Worm (Caenorhabditis elegans) whole organism, young adult: ENCODE results near the gene F01F1.11.

Experiments used
- F22D6.2 ChIP-seq: sonication (generic microtip); optimal IDR thresholded peaks from 2 replicates; lab custom pipeline; 2016; ENCODE audit warnings: mild to moderate bottlenecking, missing genetic modification characterization, missing compliant biosample characterization
- F52B5.7 ChIP-seq: sonication (generic microtip); optimal IDR thresholded peaks from 2 replicates; lab custom pipeline; 2016; ENCODE audit warnings: mild to moderate bottlenecking, missing genetic modification characterization, missing compliant biosample characterization
- F55B11.4 ChIP-seq: sonication (generic microtip); optimal IDR thresholded peaks from 2 replicates; lab custom pipeline; 2016; ENCODE audit warnings: missing compliant biosample characterization, missing genetic modification characterization, borderline replicate concordance; ENCODE audit not compliant: insufficient read depth
- aptf-3 ChIP-seq: fragments of 200-800 bp; sonication (Bioruptor generic); IDR thresholded peaks from 2 replicates; pipeline ENCODE4 v1.3.6; 2022; ENCODE audit warnings: missing genetic modification characterization, missing compliant biosample characterization
- athp-1 ChIP-seq: sonication (generic microtip); optimal IDR thresholded peaks from 2 replicates; lab custom pipeline; 2017; ENCODE audit warnings: mild to moderate bottlenecking, missing genetic modification characterization, missing compliant biosample characterization
- ets-4 ChIP-seq: fragments of 200-800 bp; sonication (Bioruptor generic); optimal IDR thresholded peaks from 2 replicates; lab custom pipeline; 2018; ENCODE audit warnings: mild to moderate bottlenecking, missing genetic modification characterization, missing compliant biosample characterization
- hrde-1 ChIP-seq: sonication (generic microtip); optimal IDR thresholded peaks from 2 replicates; lab custom pipeline; 2016; ENCODE audit warnings: missing genetic modification characterization, mild to moderate bottlenecking, missing compliant biosample characterization, moderate library complexity, missing genotype, missing genetic modification reagents, borderline replicate concordance
- mcd-1 ChIP-seq: fragments of 200-800 bp; sonication (Bioruptor generic); IDR thresholded peaks from 2 replicates; pipeline ENCODE4 v1.3.6; 2022; ENCODE audit warnings: missing genetic modification reagents, missing genetic modification characterization, missing compliant biosample characterization
- rcor-1 ChIP-seq: fragments of 200-800 bp; sonication (Bioruptor generic); IDR thresholded peaks from 2 replicates; pipeline ENCODE4 v1.3.6; 2022; ENCODE audit warnings: missing genetic modification reagents, missing genetic modification characterization, missing compliant biosample characterization
- snpc-1.3 ChIP-seq: sonication (generic microtip); optimal IDR thresholded peaks from 2 replicates; lab custom pipeline; 2017; ENCODE audit warnings: missing genetic modification characterization, mild to moderate bottlenecking, missing compliant biosample characterization, antibody characterized with exemption, moderate library complexity, missing genotype, missing genetic modification reagents; ENCODE audit not compliant: insufficient read depth
- snpc-4 ChIP-seq, 5 experiments: fragments of 150-350 bp in 1 of 5; sonication (generic microtip) in 4 of 5; optimal IDR thresholded peaks; 2 replicates each; lab custom pipeline; 2014 to 2018; ENCODE audit warnings: missing genetic modification characterization in 5 of 5, missing biosample characterization in 3 of 5, antibody characterized with exemption in 2 of 5, mild to moderate bottlenecking in 2 of 5, missing compliant biosample characterization in 2 of 5, missing genotype in 2 of 5, moderate library complexity in 2 of 5, missing genetic modification reagents in 1 of 5
- unc-62 ChIP-seq: fragments of 150-350 bp; optimal IDR thresholded peaks from 2 replicates; lab custom pipeline; 2014; ENCODE audit warnings: missing biosample characterization, missing genetic modification reagents, missing genetic modification characterization

DNA sequence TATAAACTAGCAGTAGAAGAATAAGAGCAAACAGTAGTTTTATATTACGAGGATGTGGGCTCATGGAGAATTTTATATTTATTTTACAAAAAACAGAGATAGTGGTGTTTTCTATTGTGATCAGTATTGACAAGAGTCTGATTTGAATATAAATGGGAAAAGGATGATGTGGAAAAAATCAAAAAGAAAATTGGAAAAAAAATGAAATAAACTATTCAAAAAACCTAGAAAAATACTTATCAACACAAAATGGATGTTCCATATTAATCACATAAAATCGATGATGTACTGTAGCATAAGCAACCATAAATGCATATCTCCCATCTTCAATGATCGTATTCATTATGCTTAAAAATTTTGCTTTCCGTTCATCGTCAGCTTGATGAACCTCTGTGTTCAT lies 15.2 kb upstream of the F01F1.11 start, which contains the start of gene C28H8.7:
- TF ChIP-seq F55B11.4 (tag; lab: Kevin White, UChicago) (no peak), aptf-3 (GFP tag; lab: Robert Waterston, UW) (no peak), unc-62 (GFP tag; lab: Kevin White, UChicago) (no peak), F52B5.7 (tag; lab: Kevin White, UChicago) (no peak), ets-4 (no peak), snpc-4 (GFP tag; optimal IDR thresholded peaks at IDR 0.05; lab: Kevin White, UChicago) (no peak), snpc-4 (tag; optimal IDR thresholded peaks at IDR 0.05; lab: Kevin White, UChicago) (no peak), mcd-1 (no peak), F22D6.2 (tag; lab: Kevin White, UChicago) (no peak), rcor-1 (no peak), snpc-1.3 (tag; lab: Kevin White, UChicago) (no peak), hrde-1 (no peak), athp-1 (tag; lab: Kevin White, UChicago) (no peak)
